Worm (Caenorhabditis elegans) whole organism, young adult: ENCODE results near the gene lsm-8.

Experiments used
- C17E4.6 ChIP-seq: fragments of 200-800 bp; sonication (Bioruptor generic); IDR thresholded peaks from 2 replicates; pipeline ENCODE4 v1.3.6; 2022; ENCODE audit warnings: missing genetic modification reagents, missing genetic modification characterization, missing compliant biosample characterization
- F22D6.2 ChIP-seq: sonication (generic microtip); optimal IDR thresholded peaks from 2 replicates; lab custom pipeline; 2016; ENCODE audit warnings: mild to moderate bottlenecking, missing genetic modification characterization, missing compliant biosample characterization
- F23B12.7 ChIP-seq: sonication (generic microtip); optimal IDR thresholded peaks from 2 replicates; lab custom pipeline; 2017; ENCODE audit warnings: missing genetic modification characterization, mild to moderate bottlenecking, missing compliant biosample characterization, antibody characterized with exemption, moderate library complexity; ENCODE audit not compliant: insufficient read depth
- F49E8.2 ChIP-seq: sonication (generic microtip); optimal IDR thresholded peaks from 3 replicates; lab custom pipeline; 2017; ENCODE audit warnings: missing genetic modification characterization, mild to moderate bottlenecking, missing compliant biosample characterization, antibody characterized with exemption, moderate library complexity; ENCODE audit not compliant: insufficient read depth
- F55B11.4 ChIP-seq: sonication (generic microtip); optimal IDR thresholded peaks from 2 replicates; lab custom pipeline; 2016; ENCODE audit warnings: missing compliant biosample characterization, missing genetic modification characterization, borderline replicate concordance; ENCODE audit not compliant: insufficient read depth
- K11D2.4 ChIP-seq: fragments of 200-800 bp; sonication (Bioruptor generic); IDR thresholded peaks from 2 replicates; pipeline ENCODE4 v1.3.6; 2022; ENCODE audit warnings: missing genetic modification reagents, missing genetic modification characterization, missing compliant biosample characterization
- K12H6.12 ChIP-seq: fragments of 200-800 bp; sonication (Bioruptor generic); optimal IDR thresholded peaks from 2 replicates; lab custom pipeline; 2018; ENCODE audit warnings: mild to moderate bottlenecking, missing genetic modification characterization, missing compliant biosample characterization
- Y53F4B.3 ChIP-seq: fragments of 200-800 bp; sonication (Bioruptor generic); IDR thresholded peaks from 2 replicates; pipeline ENCODE4 v1.3.6; 2022; ENCODE audit warnings: missing genetic modification reagents, missing genetic modification characterization, missing compliant biosample characterization
- Y56A3A.18 ChIP-seq: fragments of 200-800 bp; sonication (Bioruptor generic); IDR thresholded peaks from 2 replicates; pipeline ENCODE4 v1.3.6; 2022; ENCODE audit warnings: missing genetic modification reagents, missing genetic modification characterization, missing compliant biosample characterization
- Y67H2A.10 ChIP-seq: fragments of 200-800 bp; sonication (Bioruptor generic); conservative IDR thresholded peaks from 2 replicates; pipeline ENCODE4 v1.3.6; 2022; ENCODE audit warnings: missing genetic modification reagents, missing genetic modification characterization, missing compliant biosample characterization
- ZK185.1 ChIP-seq: sonication (generic microtip); optimal IDR thresholded peaks from 2 replicates; lab custom pipeline; 2016; ENCODE audit warnings: mild to moderate bottlenecking, missing genetic modification characterization, missing compliant biosample characterization; ENCODE audit not compliant: poor library complexity, severe bottlenecking
- ama-1 ChIP-seq, 3 experiments: fragments of 150-350 bp in 1 of 3; sonication (generic microtip) in 2 of 3; optimal IDR thresholded peaks; 2 replicates each; lab custom pipeline; 2014 to 2018; ENCODE audit warnings: missing biosample characterization in 2 of 3, missing genetic modification characterization in 2 of 3, missing genetic modification reagents in 2 of 3
- atf-7 ChIP-seq: sonication (generic microtip); optimal IDR thresholded peaks from 2 replicates; lab custom pipeline; 2017; ENCODE audit warnings: mild to moderate bottlenecking, missing genetic modification characterization, missing compliant biosample characterization
- attf-3 ChIP-seq: fragments of 200-800 bp; sonication (Bioruptor generic); conservative IDR thresholded peaks from 2 replicates; pipeline ENCODE4 v1.3.6; 2022; ENCODE audit warnings: missing genetic modification reagents, missing genetic modification characterization, missing compliant biosample characterization
- attf-5 ChIP-seq: fragments of 200-800 bp; sonication (Bioruptor generic); optimal IDR thresholded peaks from 2 replicates; lab custom pipeline; 2018; ENCODE audit warnings: mild to moderate bottlenecking, missing genetic modification characterization, missing compliant biosample characterization
- ccch-3 ChIP-seq: fragments of 200-800 bp; sonication (Bioruptor generic); optimal IDR thresholded peaks from 2 replicates; lab custom pipeline; 2018; ENCODE audit warnings: mild to moderate bottlenecking, missing genetic modification characterization, missing compliant biosample characterization
- cebp-1 ChIP-seq, 2 experiments: fragments of 200-800 bp in 1 of 2; sonication (Bioruptor generic) in 1 of 2; sonication (generic microtip) in 1 of 2; IDR thresholded peaks in 1 of 2; optimal IDR thresholded peaks in 1 of 2; 2 replicates each; pipeline versions ENCODE4 v1.3.6 to Lab custom; 2017 to 2022; ENCODE audit warnings: missing compliant biosample characterization in 2 of 2, missing genetic modification characterization in 2 of 2, mild to moderate bottlenecking in 1 of 2, missing genetic modification reagents in 1 of 2, moderate library complexity in 1 of 2
- ceh-100 ChIP-seq: fragments of 200-800 bp; sonication (Bioruptor generic); IDR thresholded peaks from 2 replicates; pipeline ENCODE4 v1.3.6; 2022; ENCODE audit warnings: missing genetic modification reagents, missing genetic modification characterization, missing compliant biosample characterization
- ceh-40 ChIP-seq: fragments of 200-800 bp; sonication (Bioruptor generic); IDR thresholded peaks from 2 replicates; pipeline ENCODE4 v1.3.6; 2022; ENCODE audit warnings: missing genetic modification characterization, missing compliant biosample characterization
- ceh-79 ChIP-seq: sonication (generic microtip); optimal IDR thresholded peaks from 2 replicates; lab custom pipeline; 2017; ENCODE audit warnings: mild to moderate bottlenecking, missing genetic modification characterization, missing compliant biosample characterization
- ceh-91 ChIP-seq: fragments of 200-800 bp; sonication (Bioruptor generic); IDR thresholded peaks from 2 replicates; pipeline ENCODE4 v1.3.6; 2022; ENCODE audit warnings: missing genetic modification reagents, missing genetic modification characterization, missing compliant biosample characterization
- dox-1 ChIP-seq: fragments of 200-800 bp; sonication (Bioruptor generic); IDR thresholded peaks from 2 replicates; pipeline ENCODE4 v1.3.6; 2022; ENCODE audit warnings: missing genetic modification reagents, missing genetic modification characterization, missing compliant biosample characterization
- dpl-1 ChIP-seq: fragments of 150-350 bp; optimal IDR thresholded peaks from 2 replicates; lab custom pipeline; 2014; ENCODE audit warnings: missing biosample characterization, missing genetic modification reagents, missing genetic modification characterization
- egl-18 ChIP-seq: fragments of 200-800 bp; sonication (Bioruptor generic); IDR thresholded peaks from 2 replicates; pipeline ENCODE4 v1.3.6; 2022; ENCODE audit warnings: missing genetic modification reagents, missing genetic modification characterization, missing compliant biosample characterization
- ets-4 ChIP-seq: fragments of 200-800 bp; sonication (Bioruptor generic); optimal IDR thresholded peaks from 2 replicates; lab custom pipeline; 2018; ENCODE audit warnings: mild to moderate bottlenecking, missing genetic modification characterization, missing compliant biosample characterization
- gei-17 ChIP-seq: fragments of 200-800 bp; sonication (Bioruptor generic); optimal IDR thresholded peaks from 2 replicates; lab custom pipeline; 2018; ENCODE audit warnings: mild to moderate bottlenecking, missing genetic modification characterization, missing compliant biosample characterization
- hlh-12 ChIP-seq: sonication (generic microtip); optimal IDR thresholded peaks from 2 replicates; lab custom pipeline; 2016; ENCODE audit warnings: missing genetic modification characterization, missing compliant biosample characterization
- hlh-26 ChIP-seq: fragments of 200-800 bp; sonication (Bioruptor generic); conservative IDR thresholded peaks from 2 replicates; pipeline ENCODE4 v1.3.6; 2022; ENCODE audit warnings: missing genetic modification reagents, missing genetic modification characterization, missing compliant biosample characterization
- hmg-20 ChIP-seq: fragments of 200-800 bp; sonication (Bioruptor generic); IDR thresholded peaks from 2 replicates; pipeline ENCODE4 v1.3.6; 2022; ENCODE audit warnings: missing genetic modification reagents, missing genetic modification characterization, missing compliant biosample characterization
- hrde-1 ChIP-seq: sonication (generic microtip); optimal IDR thresholded peaks from 2 replicates; lab custom pipeline; 2016; ENCODE audit warnings: missing genetic modification characterization, mild to moderate bottlenecking, missing compliant biosample characterization, moderate library complexity, missing genotype, missing genetic modification reagents, borderline replicate concordance
- lag-1 ChIP-seq: fragments of 200-800 bp; sonication (Bioruptor generic); IDR thresholded peaks from 2 replicates; pipeline ENCODE4 v1.3.6; 2022; ENCODE audit warnings: missing genetic modification reagents, missing genetic modification characterization, missing compliant biosample characterization
- madf-6 ChIP-seq: fragments of 200-800 bp; sonication (Bioruptor generic); IDR thresholded peaks from 2 replicates; pipeline ENCODE4 v1.3.6; 2022; ENCODE audit warnings: missing genetic modification reagents, missing genetic modification characterization, missing compliant biosample characterization
- madf-8 ChIP-seq: fragments of 200-800 bp; sonication (Bioruptor generic); conservative IDR thresholded peaks from 2 replicates; pipeline ENCODE4 v1.3.6; 2022; ENCODE audit warnings: missing genetic modification reagents, missing genetic modification characterization, missing compliant biosample characterization
- mcd-1 ChIP-seq: fragments of 200-800 bp; sonication (Bioruptor generic); IDR thresholded peaks from 2 replicates; pipeline ENCODE4 v1.3.6; 2022; ENCODE audit warnings: missing genetic modification reagents, missing genetic modification characterization, missing compliant biosample characterization
- mes-4 ChIP-seq: sonication (generic microtip); optimal IDR thresholded peaks from 2 replicates; lab custom pipeline; 2016; ENCODE audit warnings: missing genotype, missing genetic modification characterization, missing compliant biosample characterization
- nhr-179 ChIP-seq: sonication (generic microtip); optimal IDR thresholded peaks from 2 replicates; lab custom pipeline; 2016; ENCODE audit warnings: mild to moderate bottlenecking, missing genetic modification characterization, missing compliant biosample characterization
- nhr-27 ChIP-seq: fragments of 200-800 bp; sonication (Bioruptor generic); optimal IDR thresholded peaks from 2 replicates; lab custom pipeline; 2018; ENCODE audit warnings: mild to moderate bottlenecking, missing genetic modification characterization, moderate library complexity, missing compliant biosample characterization
- nhr-90 ChIP-seq: sonication (generic microtip); optimal IDR thresholded peaks from 2 replicates; lab custom pipeline; 2016; ENCODE audit warnings: missing genotype, mild to moderate bottlenecking, missing genetic modification characterization, missing compliant biosample characterization
- rec-8 ChIP-seq, 2 experiments: sonication (generic microtip); optimal IDR thresholded peaks; 2 replicates each; lab custom pipeline; 2016; ENCODE audit warnings: mild to moderate bottlenecking in 2 of 2, missing genetic modification characterization in 2 of 2, missing genetic modification reagents in 2 of 2, missing genotype in 2 of 2, missing biosample characterization in 1 of 2, missing compliant biosample characterization in 1 of 2, moderate library complexity in 1 of 2
- sea-2 ChIP-seq: fragments of 200-800 bp; sonication (Bioruptor generic); IDR thresholded peaks from 2 replicates; pipeline ENCODE4 v1.3.6; 2022; ENCODE audit warnings: missing genetic modification characterization, missing compliant biosample characterization
- snpc-1.3 ChIP-seq: sonication (generic microtip); optimal IDR thresholded peaks from 2 replicates; lab custom pipeline; 2017; ENCODE audit warnings: missing genetic modification characterization, mild to moderate bottlenecking, missing compliant biosample characterization, antibody characterized with exemption, moderate library complexity, missing genotype, missing genetic modification reagents; ENCODE audit not compliant: insufficient read depth
- somi-1 ChIP-seq: fragments of 200-800 bp; sonication (Bioruptor generic); optimal IDR thresholded peaks from 2 replicates; lab custom pipeline; 2018; ENCODE audit warnings: mild to moderate bottlenecking, missing genetic modification characterization, missing compliant biosample characterization
- xnd-1 ChIP-seq: sonication (generic microtip); optimal IDR thresholded peaks from 2 replicates; lab custom pipeline; 2016; ENCODE audit warnings: missing genotype, missing genetic modification reagents, missing genetic modification characterization, missing compliant biosample characterization
- ztf-18 ChIP-seq: sonication (generic microtip); optimal IDR thresholded peaks from 2 replicates; lab custom pipeline; 2016; ENCODE audit warnings: missing genotype, mild to moderate bottlenecking, missing genetic modification characterization, missing compliant biosample characterization
- ztf-26 ChIP-seq: sonication (generic microtip); optimal IDR thresholded peaks from 2 replicates; lab custom pipeline; 2017; ENCODE audit warnings: missing genetic modification characterization, missing compliant biosample characterization
- ztf-28 ChIP-seq: fragments of 200-800 bp; sonication (Bioruptor generic); IDR thresholded peaks from 2 replicates; pipeline ENCODE4 v1.3.6; 2022; ENCODE audit warnings: missing genetic modification reagents, missing genetic modification characterization, missing compliant biosample characterization
- ztf-3 ChIP-seq: fragments of 200-800 bp; sonication (Bioruptor generic); optimal IDR thresholded peaks from 2 replicates; lab custom pipeline; 2018; ENCODE audit warnings: mild to moderate bottlenecking, missing genetic modification characterization, missing compliant biosample characterization

lsm-8 gene

DNA sequence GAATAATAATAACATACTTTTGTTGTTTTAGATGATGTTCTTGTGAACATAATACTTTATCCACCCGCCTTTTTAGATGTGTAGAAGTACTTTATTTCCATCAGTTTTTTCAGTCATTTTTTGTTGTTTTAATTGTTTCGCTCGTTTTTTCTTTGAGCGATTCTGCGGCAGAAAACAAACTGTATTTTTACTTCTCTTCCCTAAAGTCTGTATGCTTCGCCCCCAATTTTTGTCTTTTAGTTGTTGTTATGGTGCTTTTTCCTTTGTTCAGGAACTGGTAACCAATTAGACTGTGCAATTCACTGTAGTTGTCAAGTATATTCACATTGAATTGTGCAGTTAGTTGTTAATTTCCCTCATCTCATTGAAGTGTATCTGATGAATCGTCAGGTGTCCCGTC lies 554 bp upstream of the lsm-8 start:
- TF ChIP-seq ceh-91 (GFP tag; lab: Robert Waterston, UW) (no peak), mcd-1 (GFP tag; lab: Robert Waterston, UW) (no peak), C17E4.6 (GFP tag; lab: Robert Waterston, UW) (no peak), F49E8.2 (tag; lab: Kevin White, UChicago) (no peak), hlh-26 (GFP tag; lab: Robert Waterston, UW) (no peak), hrde-1 (no peak), K11D2.4 (GFP tag; lab: Robert Waterston, UW) (no peak), ztf-18 (tag; lab: Kevin White, UChicago) (no peak), F55B11.4 (tag; lab: Kevin White, UChicago) (no peak), somi-1 (GFP tag; lab: Kevin White, UChicago) (no peak), ztf-3 (GFP tag; lab: Kevin White, UChicago) (no peak), egl-18 (no peak), atf-7 (peak; percentile 44), ZK185.1 (no peak), K12H6.12 (tag; lab: Kevin White, UChicago) (no peak), lag-1 (GFP tag; lab: Robert Waterston, UW) (no peak), sea-2 (GFP tag; lab: Robert Waterston, UW) (no peak), Y67H2A.10 (GFP tag; lab: Robert Waterston, UW) (no peak), snpc-1.3 (tag; lab: Kevin White, UChicago) (peak; percentile 19), ztf-28 (GFP tag; lab: Robert Waterston, UW) (no peak), dox-1 (GFP tag; lab: Robert Waterston, UW) (no peak), ets-4 (no peak), hmg-20 (GFP tag; lab: Robert Waterston, UW) (no peak), nhr-179 (tag; lab: Kevin White, UChicago) (no peak), hlh-12 (no peak), ceh-79 (tag; lab: Kevin White, UChicago) (peak; percentile 55), madf-8 (GFP tag; lab: Robert Waterston, UW) (no peak), mes-4 (tag; lab: Kevin White, UChicago) (no peak), ceh-100 (GFP tag; lab: Robert Waterston, UW) (no peak), ccch-3 (GFP tag; lab: Kevin White, UChicago) (no peak), ceh-40 (peak; percentile 30; the same call in 1 of the 2 replicates), rec-8 (tag; optimal IDR thresholded peaks at IDR 0.05; lab: Kevin White, UChicago) (peak in 1 of 2 experiments; percentile 37), attf-5 (no peak), madf-6 (peak; percentile 46), Y56A3A.18 (GFP tag; lab: Robert Waterston, UW) (0 out of 2 replicates have a peak, but pooled peaks have one; percentile 71), F22D6.2 (no peak), nhr-90 (no peak), attf-3 (GFP tag; lab: Robert Waterston, UW) (no peak), xnd-1 (tag; lab: Kevin White, UChicago) (no peak), ztf-26 (tag; lab: Kevin White, UChicago) (no peak), ama-1 (optimal IDR thresholded peaks at IDR 0.05; lab: Kevin White, UChicago) (no peak), ama-1 (GFP tag; optimal IDR thresholded peaks at IDR 0.05; lab: Kevin White, UChicago) (no peak), nhr-27 (tag; lab: Kevin White, UChicago) (peak; percentile 71), cebp-1 (GFP tag; IDR thresholded peaks at IDR 0.05; lab: Robert Waterston, UW) (no peak), cebp-1 (tag; optimal IDR thresholded peaks at IDR 0.05; lab: Kevin White, UChicago) (peak; percentile 18), F23B12.7 (no peak), gei-17 (GFP tag; lab: Kevin White, UChicago) (no peak), Y53F4B.3 (no peak), dpl-1 (GFP tag; lab: Kevin White, UChicago) (no peak)
